Worm (Caenorhabditis elegans) whole organism, young adult: ENCODE data around the gene W07G4.7.

Experiments
- B0035.1 ChIP-seq: sonication (generic microtip); optimal IDR thresholded peaks from 2 replicates; lab custom pipeline; 2016; ENCODE audit warnings: missing genetic modification characterization, mild to moderate bottlenecking, missing compliant biosample characterization, missing genotype, missing genetic modification reagents
- C06A6.2 ChIP-seq: fragments of 200-800 bp; sonication (Bioruptor generic); conservative IDR thresholded peaks from 2 replicates; pipeline ENCODE4 v1.3.6; 2022; ENCODE audit warnings: missing genetic modification characterization, missing compliant biosample characterization
- D2030.7 ChIP-seq: fragments of 200-800 bp; sonication (Bioruptor generic); IDR thresholded peaks from 2 replicates; pipeline ENCODE4 v1.3.6; 2022; ENCODE audit warnings: missing genetic modification reagents, missing genetic modification characterization, missing compliant biosample characterization
- F33H1.4 ChIP-seq: fragments of 200-800 bp; sonication (Bioruptor generic); IDR thresholded peaks from 2 replicates; pipeline ENCODE4 v1.3.6; 2022; ENCODE audit warnings: missing genetic modification reagents, missing genetic modification characterization, missing compliant biosample characterization
- F37B4.10 ChIP-seq: fragments of 200-800 bp; sonication (Bioruptor generic); IDR thresholded peaks from 2 replicates; pipeline ENCODE4 v1.3.6; 2022; ENCODE audit warnings: missing genetic modification characterization, missing compliant biosample characterization
- F57C9.4 ChIP-seq: sonication (generic microtip); optimal IDR thresholded peaks from 2 replicates; lab custom pipeline; 2017; ENCODE audit warnings: mild to moderate bottlenecking, missing genetic modification characterization, missing compliant biosample characterization
- Y53G8AR.9 ChIP-seq: fragments of 200-800 bp; sonication (Bioruptor generic); conservative IDR thresholded peaks from 2 replicates; pipeline ENCODE4 v1.3.6; 2022; ENCODE audit warnings: missing genetic modification reagents, missing genetic modification characterization, missing compliant biosample characterization
- Y56A3A.18 ChIP-seq: fragments of 200-800 bp; sonication (Bioruptor generic); IDR thresholded peaks from 2 replicates; pipeline ENCODE4 v1.3.6; 2022; ENCODE audit warnings: missing genetic modification reagents, missing genetic modification characterization, missing compliant biosample characterization
- akir-1 ChIP-seq: fragments of 200-800 bp; sonication (Bioruptor generic); optimal IDR thresholded peaks from 2 replicates; lab custom pipeline; 2018; ENCODE audit warnings: mild to moderate bottlenecking, missing genetic modification characterization, moderate library complexity, missing compliant biosample characterization
- ama-1 ChIP-seq, 3 experiments: fragments of 150-350 bp in 1 of 3; sonication (generic microtip) in 2 of 3; optimal IDR thresholded peaks; 2 replicates each; lab custom pipeline; 2014 to 2018; ENCODE audit warnings: missing biosample characterization in 2 of 3, missing genetic modification characterization in 2 of 3, missing genetic modification reagents in 2 of 3
- attf-3 ChIP-seq: fragments of 200-800 bp; sonication (Bioruptor generic); conservative IDR thresholded peaks from 2 replicates; pipeline ENCODE4 v1.3.6; 2022; ENCODE audit warnings: missing genetic modification reagents, missing genetic modification characterization, missing compliant biosample characterization
- attf-5 ChIP-seq: fragments of 200-800 bp; sonication (Bioruptor generic); optimal IDR thresholded peaks from 2 replicates; lab custom pipeline; 2018; ENCODE audit warnings: mild to moderate bottlenecking, missing genetic modification characterization, missing compliant biosample characterization
- cebp-2 ChIP-seq: fragments of 200-800 bp; sonication (Bioruptor generic); IDR thresholded peaks from 2 replicates; pipeline ENCODE4 v1.3.6; 2022; ENCODE audit warnings: missing genetic modification characterization, missing compliant biosample characterization
- ceh-40 ChIP-seq: fragments of 200-800 bp; sonication (Bioruptor generic); IDR thresholded peaks from 2 replicates; pipeline ENCODE4 v1.3.6; 2022; ENCODE audit warnings: missing genetic modification characterization, missing compliant biosample characterization
- ceh-91 ChIP-seq: fragments of 200-800 bp; sonication (Bioruptor generic); IDR thresholded peaks from 2 replicates; pipeline ENCODE4 v1.3.6; 2022; ENCODE audit warnings: missing genetic modification reagents, missing genetic modification characterization, missing compliant biosample characterization
- die-1 ChIP-seq: sonication (generic microtip); optimal IDR thresholded peaks from 2 replicates; lab custom pipeline; 2016; ENCODE audit warnings: missing genotype, mild to moderate bottlenecking, missing genetic modification characterization, missing compliant biosample characterization
- egrh-3 ChIP-seq: fragments of 200-800 bp; sonication (Bioruptor generic); IDR thresholded peaks from 2 replicates; pipeline ENCODE4 v1.3.6; 2022; ENCODE audit warnings: missing genetic modification reagents, missing genetic modification characterization, missing compliant biosample characterization
- gei-17 ChIP-seq: fragments of 200-800 bp; sonication (Bioruptor generic); optimal IDR thresholded peaks from 2 replicates; lab custom pipeline; 2018; ENCODE audit warnings: mild to moderate bottlenecking, missing genetic modification characterization, missing compliant biosample characterization
- hlh-26 ChIP-seq: fragments of 200-800 bp; sonication (Bioruptor generic); conservative IDR thresholded peaks from 2 replicates; pipeline ENCODE4 v1.3.6; 2022; ENCODE audit warnings: missing genetic modification reagents, missing genetic modification characterization, missing compliant biosample characterization
- lag-1 ChIP-seq: fragments of 200-800 bp; sonication (Bioruptor generic); IDR thresholded peaks from 2 replicates; pipeline ENCODE4 v1.3.6; 2022; ENCODE audit warnings: missing genetic modification reagents, missing genetic modification characterization, missing compliant biosample characterization
- let-607 ChIP-seq, 2 experiments: fragments of 200-800 bp in 1 of 2; sonication (Bioruptor generic) in 1 of 2; sonication (generic microtip) in 1 of 2; optimal IDR thresholded peaks; 2 replicates each; lab custom pipeline; 2016 to 2018; ENCODE audit warnings: mild to moderate bottlenecking in 2 of 2, missing compliant biosample characterization in 2 of 2, missing genetic modification characterization in 2 of 2, moderate library complexity in 2 of 2, missing genotype in 1 of 2
- lin-54 ChIP-seq: fragments of 200-800 bp; sonication (Bioruptor generic); optimal IDR thresholded peaks from 2 replicates; lab custom pipeline; 2018; ENCODE audit warnings: mild to moderate bottlenecking, missing genetic modification characterization, missing compliant biosample characterization
- lir-1 ChIP-seq: fragments of 200-800 bp; sonication (Bioruptor generic); conservative IDR thresholded peaks from 2 replicates; pipeline ENCODE4 v1.3.6; 2022; ENCODE audit warnings: missing genetic modification reagents, missing genetic modification characterization, missing compliant biosample characterization
- nfya-1 ChIP-seq: sonication (generic microtip); optimal IDR thresholded peaks from 2 replicates; lab custom pipeline; 2017; ENCODE audit warnings: antibody characterized with exemption, missing compliant biosample characterization, missing genetic modification characterization, borderline replicate concordance; ENCODE audit not compliant: insufficient read depth
- nfya-2 ChIP-seq: fragments of 200-800 bp; sonication (Bioruptor generic); IDR thresholded peaks from 2 replicates; pipeline ENCODE4 v1.3.6; 2022; ENCODE audit warnings: missing genetic modification reagents, missing genetic modification characterization, missing compliant biosample characterization
- nfyb-1 ChIP-seq: fragments of 200-800 bp; sonication (Bioruptor generic); IDR thresholded peaks from 2 replicates; pipeline ENCODE4 v1.3.6; 2022; ENCODE audit warnings: missing genetic modification reagents, missing genetic modification characterization, missing compliant biosample characterization
- nhr-179 ChIP-seq: sonication (generic microtip); optimal IDR thresholded peaks from 2 replicates; lab custom pipeline; 2016; ENCODE audit warnings: mild to moderate bottlenecking, missing genetic modification characterization, missing compliant biosample characterization
- nhr-27 ChIP-seq: fragments of 200-800 bp; sonication (Bioruptor generic); optimal IDR thresholded peaks from 2 replicates; lab custom pipeline; 2018; ENCODE audit warnings: mild to moderate bottlenecking, missing genetic modification characterization, moderate library complexity, missing compliant biosample characterization
- nhr-80 ChIP-seq: sonication (generic microtip); optimal IDR thresholded peaks from 2 replicates; lab custom pipeline; 2016; ENCODE audit warnings: missing genetic modification characterization, missing compliant biosample characterization
- nhr-90 ChIP-seq: sonication (generic microtip); optimal IDR thresholded peaks from 2 replicates; lab custom pipeline; 2016; ENCODE audit warnings: missing genotype, mild to moderate bottlenecking, missing genetic modification characterization, missing compliant biosample characterization
- pbrm-1 ChIP-seq: fragments of 200-800 bp; sonication (Bioruptor generic); IDR thresholded peaks from 2 replicates; pipeline ENCODE4 v1.3.6; 2022; ENCODE audit warnings: missing genetic modification reagents, missing genetic modification characterization, missing compliant biosample characterization
- rcor-1 ChIP-seq: fragments of 200-800 bp; sonication (Bioruptor generic); IDR thresholded peaks from 2 replicates; pipeline ENCODE4 v1.3.6; 2022; ENCODE audit warnings: missing genetic modification reagents, missing genetic modification characterization, missing compliant biosample characterization
- sdz-38 ChIP-seq: sonication (generic microtip); optimal IDR thresholded peaks from 2 replicates; lab custom pipeline; 2016; ENCODE audit warnings: missing genotype, missing genetic modification characterization, missing compliant biosample characterization
- snpc-4 ChIP-seq, 5 experiments: fragments of 150-350 bp in 1 of 5; sonication (generic microtip) in 4 of 5; optimal IDR thresholded peaks; 2 replicates each; lab custom pipeline; 2014 to 2018; ENCODE audit warnings: missing genetic modification characterization in 5 of 5, missing biosample characterization in 3 of 5, antibody characterized with exemption in 2 of 5, mild to moderate bottlenecking in 2 of 5, missing compliant biosample characterization in 2 of 5, missing genotype in 2 of 5, moderate library complexity in 2 of 5, missing genetic modification reagents in 1 of 5
- somi-1 ChIP-seq: fragments of 200-800 bp; sonication (Bioruptor generic); optimal IDR thresholded peaks from 2 replicates; lab custom pipeline; 2018; ENCODE audit warnings: mild to moderate bottlenecking, missing genetic modification characterization, missing compliant biosample characterization
- ztf-3 ChIP-seq: fragments of 200-800 bp; sonication (Bioruptor generic); optimal IDR thresholded peaks from 2 replicates; lab custom pipeline; 2018; ENCODE audit warnings: mild to moderate bottlenecking, missing genetic modification characterization, missing compliant biosample characterization
- ztf-6 ChIP-seq: fragments of 200-800 bp; sonication (Bioruptor generic); IDR thresholded peaks from 2 replicates; pipeline ENCODE4 v1.3.6; 2022; ENCODE audit warnings: missing genetic modification reagents, missing genetic modification characterization, missing compliant biosample characterization

The W07G4.7 gene

ce11 chrV:12997422-12997821 lies 37.1 kb downstream of the W07G4.7 start, which contains the start of gene far-3:
TSS of gene far-3 (minus strand) at chrV:12997522.
- TF ChIP-seq ceh-40 (no peak), egrh-3 (GFP tag; lab: Robert Waterston, UW) (no peak), cebp-2 (GFP tag; lab: Robert Waterston, UW) (no peak), nhr-179 (tag; lab: Kevin White, UChicago) (no peak), ama-1 (optimal IDR thresholded peaks at IDR 0.05; lab: Kevin White, UChicago) (no peak), ama-1 (GFP tag; optimal IDR thresholded peaks at IDR 0.05; lab: Kevin White, UChicago) (no peak), lir-1 (GFP tag; lab: Robert Waterston, UW) (no peak), B0035.1 (tag; lab: Kevin White, UChicago) (no peak), rcor-1 (GFP tag; lab: Robert Waterston, UW) (no peak), ztf-6 (GFP tag; lab: Robert Waterston, UW) (no peak), attf-5 (GFP tag; lab: Kevin White, UChicago) (no peak), snpc-4 (GFP tag; optimal IDR thresholded peaks at IDR 0.05; lab: Kevin White, UChicago) (no peak), snpc-4 (tag; optimal IDR thresholded peaks at IDR 0.05; lab: Kevin White, UChicago) (no peak), lag-1 (GFP tag; lab: Robert Waterston, UW) (no peak), attf-3 (GFP tag; lab: Robert Waterston, UW) (no peak), C06A6.2 (GFP tag; lab: Robert Waterston, UW) (no peak), Y56A3A.18 (GFP tag; lab: Robert Waterston, UW) (no peak)
- TF ChIP-seq, all 124 proteins: peak for 0

ce11 chrV:12995269-12995668 lies 39.2 kb downstream of the W07G4.7 start, which contains the start of gene far-5:
TSS of gene far-5 (plus strand) at chrV:12995569.
- TF ChIP-seq F37B4.10 (GFP tag; lab: Robert Waterston, UW) (no peak), hlh-26 (GFP tag; lab: Robert Waterston, UW) (no peak), snpc-4 (GFP tag; optimal IDR thresholded peaks at IDR 0.05; lab: Kevin White, UChicago) (no peak), snpc-4 (tag; optimal IDR thresholded peaks at IDR 0.05; lab: Kevin White, UChicago) (no peak), lin-54 (no peak), ztf-6 (GFP tag; lab: Robert Waterston, UW) (no peak), F33H1.4 (no peak), die-1 (tag; lab: Kevin White, UChicago) (no peak), D2030.7 (no peak)

DNA sequence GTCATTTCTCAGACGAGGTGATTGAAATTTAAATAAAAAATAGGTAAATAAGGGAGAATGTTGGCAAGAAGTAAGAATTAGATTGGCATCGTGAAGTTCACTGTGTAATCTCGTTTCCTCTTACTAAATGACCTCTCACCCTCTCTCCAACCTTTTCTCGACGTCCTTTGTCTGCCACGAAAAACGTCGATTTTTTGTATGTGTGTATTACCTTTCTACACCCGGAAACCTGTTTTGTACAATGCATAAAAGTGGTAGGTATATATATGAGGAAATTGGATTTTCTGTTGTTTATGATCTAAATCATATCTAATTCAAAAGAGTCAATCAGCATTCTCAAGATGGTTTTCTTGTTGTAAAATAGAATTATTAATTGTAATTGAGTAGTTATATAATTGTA lies 41.6 kb downstream of the W07G4.7 start, which contains the start of the genes F15B9.11 and dsl-7:
Gene F15B9.11, minus strand, starts transcription at position 5 of the 400 bp plus-strand sequence.
Gene dsl-7, plus strand, starts transcription at position 260 of the 400 bp plus-strand sequence.
- TF ChIP-seq lag-1 (GFP tag; lab: Robert Waterston, UW), result no peak
- TF ChIP-seq nhr-27 (tag; lab: Kevin White, UChicago), result no peak
- no peak for TF ChIP-seq ceh-91 (GFP tag; lab: Robert Waterston, UW)
- no peak for TF ChIP-seq pbrm-1 (GFP tag; lab: Robert Waterston, UW)
- TF ChIP-seq die-1 (tag; lab: Kevin White, UChicago), result no peak
- TF ChIP-seq B0035.1 (tag; lab: Kevin White, UChicago), result no peak

- no peak for TF ChIP-seq F57C9.4
- no peak for TF ChIP-seq F33H1.4
- TF ChIP-seq let-607 (tag; optimal IDR thresholded peaks at IDR 0.05; lab: Kevin White, UChicago), result no peak
- TF ChIP-seq nfyb-1 (GFP tag; lab: Robert Waterston, UW), result no peak
- TF ChIP-seq sdz-38 (tag; lab: Kevin White, UChicago), result no peak
- TF ChIP-seq nhr-80, result no peak
- TF ChIP-seq ztf-3 (GFP tag; lab: Kevin White, UChicago), result no peak
- no peak for TF ChIP-seq somi-1 (GFP tag; lab: Kevin White, UChicago)
- TF ChIP-seq nfya-2, result no peak
- no peak for TF ChIP-seq F37B4.10 (GFP tag; lab: Robert Waterston, UW)
- no peak for TF ChIP-seq akir-1
- no peak for TF ChIP-seq nfya-1
- no peak for TF ChIP-seq gei-17 (GFP tag; lab: Kevin White, UChicago)
- TF ChIP-seq Y53G8AR.9, result no peak
- no peak for TF ChIP-seq D2030.7
- TF ChIP-seq nhr-90 (tag; lab: Kevin White, UChicago), result no peak
Measured at ce11 chrV:12988256-12988655, 46.2 kb downstream of the W07G4.7 start, which contains the start of gene F15B9.8. TSS of gene F15B9.8 (plus strand) at chrV:12988556.
